Worm (Caenorhabditis elegans): ENCODE measurements around the gene Y54G2A.18.

ce11 chrIV:2851625-2852024 lies 40.7 kb downstream of the Y54G2A.18 start:
- TF ChIP-seq flt-1 (GFP tag; IDR thresholded peaks at IDR 0.05) (no peak), scrt-1 (GFP tag; IDR thresholded peaks at IDR 0.05) (no peak), ama-1 (optimal IDR thresholded peaks at IDR 0.05) (no peak), tra-4 (tag; optimal IDR thresholded peaks at IDR 0.05) (no peak), hmbx-1 (tag; optimal IDR thresholded peaks at IDR 0.05) (no peak), aly-1 (tag; optimal IDR thresholded peaks at IDR 0.05) (no peak), ceh-36 (tag; optimal IDR thresholded peaks at IDR 0.05) (no peak), sea-1 (GFP tag; conservative IDR thresholded peaks at IDR 0.05) (no peak), tbx-11 (GFP tag; IDR thresholded peaks at IDR 0.05) (no peak), ets-7 (tag; optimal IDR thresholded peaks at IDR 0.05) (no peak)

Data from whole organism, early embryonic.